Worm (Caenorhabditis elegans): ENCODE results near the gene dyf-3.

Gene dyf-3

ce11 chrIV:3384047-3384446 is 15.0 kb downstream of the dyf-3 start, which contains the start of gene B0546.4:
B0546.4 (minus strand) TSS chrIV:3384147.
- TF ChIP-seq ztf-11 (tag; optimal IDR thresholded peaks at IDR 0.05) (no peak), unc-55 (GFP tag; optimal IDR thresholded peaks at IDR 0.05) (no peak), ztf-4 (tag; optimal IDR thresholded peaks at IDR 0.05) (no peak), R02D3.7 (tag; optimal IDR thresholded peaks at IDR 0.05) (no peak)

ce11 chrIV:3383203-3383602 is 15.8 kb downstream of the dyf-3 start:
- TF ChIP-seq unc-55 (GFP tag; optimal IDR thresholded peaks at IDR 0.05): peak; percentile 16
- peak in 1 of 2 experiments; percentile 3 for TF ChIP-seq lsy-2 (tag; optimal IDR thresholded peaks at IDR 0.05)
- TF ChIP-seq nhr-77 (tag; optimal IDR thresholded peaks at IDR 0.05): no peak
- no peak for TF ChIP-seq ztf-1 (GFP tag; conservative IDR thresholded peaks at IDR 0.05)

ce11 chrIV:3382338-3382907 is 16.6 kb downstream of the dyf-3 start, which contains the start of gene B0546.3:
B0546.3 (minus strand) TSS chrIV:3382841.
- TF ChIP-seq blmp-1 (tag; optimal IDR thresholded peaks at IDR 0.05; ENCODE audit: insufficient read depth): no peak
- TF ChIP-seq unc-55 (GFP tag; optimal IDR thresholded peaks at IDR 0.05): no peak
- TF ChIP-seq lsy-2 (tag; optimal IDR thresholded peaks at IDR 0.05): peak in 1 of 2 experiments; percentile 19
- peak; percentile 71 for TF ChIP-seq ama-1 (optimal IDR thresholded peaks at IDR 0.05)
- TF ChIP-seq gmeb-1 (tag; optimal IDR thresholded peaks at IDR 0.05): no peak
- TF ChIP-seq sem-4 (tag; optimal IDR thresholded peaks at IDR 0.05): no peak
- TF ChIP-seq unc-62 (GFP tag; optimal IDR thresholded peaks at IDR 0.05): no peak
- no peak for TF ChIP-seq ZK546.5 (tag; optimal IDR thresholded peaks at IDR 0.05)
- TF ChIP-seq mdl-1 (tag; optimal IDR thresholded peaks at IDR 0.05): no peak
- no peak for TF ChIP-seq dmd-4 (tag; optimal IDR thresholded peaks at IDR 0.05)
- no peak for TF ChIP-seq ceh-82 (tag; optimal IDR thresholded peaks at IDR 0.05)
- TF ChIP-seq nhr-10 (tag; optimal IDR thresholded peaks at IDR 0.05): no peak
- no peak for TF ChIP-seq mbf-1 (tag; optimal IDR thresholded peaks at IDR 0.05)
- TF ChIP-seq nhr-25 (tag; optimal IDR thresholded peaks at IDR 0.05): no peak
- no peak for TF ChIP-seq lin-13 (GFP tag; optimal IDR thresholded peaks at IDR 0.05)

- TF ChIP-seq unc-55 (GFP tag; optimal IDR thresholded peaks at IDR 0.05) (peak; percentile 15), fos-1 (tag; optimal IDR thresholded peaks at IDR 0.05) (no peak), skn-1 (tag; optimal IDR thresholded peaks at IDR 0.05) (no peak), nhr-77 (tag; optimal IDR thresholded peaks at IDR 0.05) (no peak)
Observed at ce11 chrIV:3378080-3378804, 20.8 kb downstream of the dyf-3 start, which contains the start of gene otub-4. otub-4 (minus strand) TSS chrIV:3378130.

- TF ChIP-seq C34F6.9 (tag; optimal IDR thresholded peaks at IDR 0.05) (no peak), gmeb-1 (tag; optimal IDR thresholded peaks at IDR 0.05) (peak; percentile 2)
Observed at ce11 chrIV:3373370-3373769, 25.7 kb downstream of the dyf-3 start.

ce11 chrIV:3368638-3369247 is 30.3 kb downstream of the dyf-3 start, which contains the start of gene vha-19:
vha-19 (plus strand) TSS chrIV:3369197.
- no peak for TF ChIP-seq nhr-12 (tag; optimal IDR thresholded peaks at IDR 0.05)
- TF ChIP-seq snpc-4 (tag; optimal IDR thresholded peaks at IDR 0.05): no peak
- peak; percentile 20 for TF ChIP-seq crh-2 (tag; optimal IDR thresholded peaks at IDR 0.05)
- TF ChIP-seq peb-1 (tag; optimal IDR thresholded peaks at IDR 0.05): no peak
- TF ChIP-seq nhr-21 (tag; optimal IDR thresholded peaks at IDR 0.05): no peak
- TF ChIP-seq lin-13 (GFP tag; optimal IDR thresholded peaks at IDR 0.05): no peak
- TF ChIP-seq ztf-4 (tag; optimal IDR thresholded peaks at IDR 0.05): no peak
- peak; percentile 11 for TF ChIP-seq C34F6.9 (tag; optimal IDR thresholded peaks at IDR 0.05)
- TF ChIP-seq nhr-10 (tag; optimal IDR thresholded peaks at IDR 0.05): no peak
- no peak for TF ChIP-seq ceh-16 (tag; optimal IDR thresholded peaks at IDR 0.05)
- TF ChIP-seq mbf-1 (tag; optimal IDR thresholded peaks at IDR 0.05): no peak
- no peak for TF ChIP-seq nhr-11 (tag; optimal IDR thresholded peaks at IDR 0.05)
- peak; percentile 34 for TF ChIP-seq unc-55 (GFP tag; optimal IDR thresholded peaks at IDR 0.05)
- no peak for TF ChIP-seq zag-1 (tag; optimal IDR thresholded peaks at IDR 0.05)
- TF ChIP-seq ZK546.5 (tag; optimal IDR thresholded peaks at IDR 0.05): no peak
- TF ChIP-seq ama-1 (optimal IDR thresholded peaks at IDR 0.05): no peak
- TF ChIP-seq unc-62 (GFP tag; optimal IDR thresholded peaks at IDR 0.05): no peak
- TF ChIP-seq unc-39 (tag; optimal IDR thresholded peaks at IDR 0.05): no peak
- TF ChIP-seq lin-11 (tag; optimal IDR thresholded peaks at IDR 0.05): no peak
- TF ChIP-seq Y55F3AM.14 (GFP tag; optimal IDR thresholded peaks at IDR 0.05): no peak
- no peak for TF ChIP-seq nhr-237 (tag; optimal IDR thresholded peaks at IDR 0.05)
- TF ChIP-seq fos-1 (tag; optimal IDR thresholded peaks at IDR 0.05): peak; percentile 8
- TF ChIP-seq lsy-2 (tag; optimal IDR thresholded peaks at IDR 0.05): peak in 1 of 2 experiments; percentile 42
- no peak for TF ChIP-seq nhr-23 (tag; optimal IDR thresholded peaks at IDR 0.05)
- no peak for TF ChIP-seq elt-1 (tag; optimal IDR thresholded peaks at IDR 0.05)
- TF ChIP-seq nhr-6 (tag; optimal IDR thresholded peaks at IDR 0.05): no peak
- TF ChIP-seq aly-2 (tag; optimal IDR thresholded peaks at IDR 0.05): no peak
- TF ChIP-seq mab-5 (tag; optimal IDR thresholded peaks at IDR 0.05): no peak
- TF ChIP-seq nhr-77 (tag; optimal IDR thresholded peaks at IDR 0.05): no peak

Data from whole organism, L2 larva.